In the genomic region with DNA sequence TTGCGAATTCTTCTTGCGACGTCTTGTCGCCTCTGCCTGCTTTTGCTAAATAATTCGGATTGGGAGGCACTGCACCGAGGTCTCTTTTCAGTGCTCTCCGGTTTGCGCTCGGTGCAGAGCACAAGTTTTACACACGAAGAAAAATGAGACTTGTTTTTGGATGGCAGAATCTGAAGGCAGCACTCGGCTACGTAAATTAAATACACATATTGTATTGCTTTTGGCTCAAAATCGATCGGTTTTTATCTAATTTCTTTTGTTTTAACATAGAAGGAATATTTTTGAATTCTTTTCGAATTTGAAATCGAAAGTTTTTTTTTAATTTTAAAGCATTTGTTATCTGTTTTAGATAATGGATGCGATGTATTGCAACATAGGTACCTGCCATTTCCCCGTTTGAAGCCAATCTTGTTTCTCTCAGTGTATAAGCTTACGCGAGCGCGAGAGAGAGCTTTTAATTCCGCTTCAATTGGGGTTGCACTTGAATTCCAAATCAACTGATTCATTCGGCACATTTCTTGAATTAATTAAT, we compare ENCODE assay signal across 1 fruit fly cellular context.
TF ChIP-seq lines count a peak whose summit lies in the region.

A gene (minus strand): TSS at position 51 of the 532 bp plus-strand sequence.

TF ChIP-seq in whole organism, embryonic, 481 proteins besides CTCF, POLR2A, EP300 and RAD21 (continued from another document and continues in another):
- TF ChIP-seq CG16863 (GFP tag; optimal IDR thresholded peaks at IDR 0.05; lab: Kevin White, UChicago) (peak; percentile 52), CG12391 (tag; optimal IDR thresholded peaks at IDR 0.05; lab: Kevin White, UChicago) (peak; percentile 46), CG3281 (GFP tag; optimal IDR thresholded peaks at IDR 0.05; lab: Kevin White, UChicago) (peak; percentile 75), Atf3 (GFP tag; optimal IDR thresholded peaks at IDR 0.05; lab: Kevin White, UChicago) (peak; percentile 2), kah (GFP tag; optimal IDR thresholded peaks at IDR 0.05; lab: Kevin White, UChicago) (no peak), Optix (GFP tag; IDR thresholded peaks at IDR 0.05; lab: Robert Waterston, UW) (no peak), CG1529 (GFP tag; optimal IDR thresholded peaks at IDR 0.05; lab: Kevin White, UChicago) (peak; percentile 35), CkIIα-i1 (GFP tag; IDR thresholded peaks at IDR 0.05; lab: Robert Waterston, UW) (no peak), ap (GFP tag; IDR thresholded peaks at IDR 0.05; lab: Robert Waterston, UW) (no peak), Antp (GFP tag; optimal IDR thresholded peaks at IDR 0.05; lab: Kevin White, UChicago) (no peak), gem (tag; optimal IDR thresholded peaks at IDR 0.05; lab: Kevin White, UChicago) (peak; percentile 74), dati (GFP tag; IDR thresholded peaks at IDR 0.05; lab: Robert Waterston, UW) (no peak), HmgD (GFP tag; optimal IDR thresholded peaks at IDR 0.05; lab: Kevin White, UChicago) (no peak), CG18764 (GFP tag; optimal IDR thresholded peaks at IDR 0.05; lab: Kevin White, UChicago) (peak; percentile 31), dysf (GFP tag; IDR thresholded peaks at IDR 0.05; lab: Robert Waterston, UW) (peak; percentile 73), stwl (tag; optimal IDR thresholded peaks at IDR 0.05; lab: Kevin White, UChicago) (no peak), cato (GFP tag; optimal IDR thresholded peaks at IDR 0.05; lab: Kevin White, UChicago; ENCODE audit: borderline replicate concordance) (peak; percentile 16), trem (tag; optimal IDR thresholded peaks at IDR 0.05; lab: Kevin White, UChicago) (no peak), ems (GFP tag; optimal IDR thresholded peaks at IDR 0.05; lab: Kevin White, UChicago) (peak; percentile 47), CG5245 (GFP tag; optimal IDR thresholded peaks at IDR 0.05; lab: Kevin White, UChicago) (peak; percentile 26), CG9797 (GFP tag; optimal IDR thresholded peaks at IDR 0.05; lab: Kevin White, UChicago) (no peak), CG6765 (GFP tag; optimal IDR thresholded peaks at IDR 0.05; lab: Kevin White, UChicago) (peak; percentile 33), Xbp1 (GFP tag; optimal IDR thresholded peaks at IDR 0.05; lab: Kevin White, UChicago) (peak; percentile 68), Myb (GFP tag; optimal IDR thresholded peaks at IDR 0.05; lab: Kevin White, UChicago) (peak; percentile 4), CG17186 (GFP tag; optimal IDR thresholded peaks at IDR 0.05; lab: Kevin White, UChicago) (no peak), dmrt11E (tag; optimal IDR thresholded peaks at IDR 0.05; lab: Kevin White, UChicago) (no peak), her (GFP tag; optimal IDR thresholded peaks at IDR 0.05; lab: Kevin White, UChicago) (no peak), CG6791 (GFP tag; IDR thresholded peaks at IDR 0.05; lab: Robert Waterston, UW; ENCODE audit: partially characterized antibody) (no peak), Dek (tag; optimal IDR thresholded peaks at IDR 0.05; lab: Kevin White, UChicago) (peak; percentile 26), Trl (optimal IDR thresholded peaks at IDR 0.05; lab: Kevin White, UChicago) (no peak), Trl (GFP tag; optimal IDR thresholded peaks at IDR 0.05; lab: Kevin White, UChicago) (peak; percentile 36), phol (tag; optimal IDR thresholded peaks at IDR 0.05; lab: Kevin White, UChicago) (peak; percentile 75), ham (GFP tag; IDR thresholded peaks at IDR 0.05; lab: Robert Waterston, UW) (no peak), CG4424 (GFP tag; optimal IDR thresholded peaks at IDR 0.05; lab: Kevin White, UChicago) (peak; percentile 64), CG6175 (GFP tag; IDR thresholded peaks at IDR 0.05; lab: Robert Waterston, UW) (no peak), Taf1 (GFP tag; IDR thresholded peaks at IDR 0.05; lab: Robert Waterston, UW) (no peak), usp (GFP tag; optimal IDR thresholded peaks at IDR 0.05; lab: Kevin White, UChicago) (no peak), Doc2 (GFP tag; IDR thresholded peaks at IDR 0.05; lab: Robert Waterston, UW) (no peak), ara (GFP tag; IDR thresholded peaks at IDR 0.05; lab: Robert Waterston, UW) (0 out of 2 replicates have a peak, but pooled peaks have one; percentile 22), Deaf1 (tag; optimal IDR thresholded peaks at IDR 0.05; lab: Kevin White, UChicago) (peak; percentile 42), CG11085 (GFP tag; IDR thresholded peaks at IDR 0.05; lab: Robert Waterston, UW) (no peak), CG17361 (GFP tag; IDR thresholded peaks at IDR 0.05; lab: Robert Waterston, UW) (peak; percentile 81), Hmx (GFP tag; optimal IDR thresholded peaks at IDR 0.05; lab: Kevin White, UChicago) (no peak), CG43689 (GFP tag; IDR thresholded peaks at IDR 0.05; lab: Robert Waterston, UW) (0 out of 2 replicates have a peak, but pooled peaks have one; percentile 24), CG2712 (tag; optimal IDR thresholded peaks at IDR 0.05; lab: Kevin White, UChicago) (peak; percentile 61), CG4854 (GFP tag; optimal IDR thresholded peaks at IDR 0.05; lab: Kevin White, UChicago) (peak; percentile 24), esg (GFP tag; conservative IDR thresholded peaks at IDR 0.05; lab: Robert Waterston, UW) (peak; percentile 58), en (GFP tag; optimal IDR thresholded peaks at IDR 0.05; lab: Kevin White, UChicago) (peak; percentile 33), GATAe (GFP tag; conservative IDR thresholded peaks at IDR 0.05; lab: Robert Waterston, UW) (no peak), CG31224 (GFP tag; IDR thresholded peaks at IDR 0.05; lab: Robert Waterston, UW) (0 out of 2 replicates have a peak, but pooled peaks have one; percentile 25), pum (GFP tag; optimal IDR thresholded peaks at IDR 0.05; lab: Kevin White, UChicago) (peak; percentile 27), Hmr (GFP tag; optimal IDR thresholded peaks at IDR 0.05; lab: Kevin White, UChicago) (no peak), CG16815 (GFP tag; optimal IDR thresholded peaks at IDR 0.05; lab: Kevin White, UChicago) (no peak), Drgx (GFP tag; IDR thresholded peaks at IDR 0.05; lab: Robert Waterston, UW) (peak; percentile 93), ATbp (GFP tag; optimal IDR thresholded peaks at IDR 0.05; lab: Kevin White, UChicago) (peak; percentile 14), gcm2 (GFP tag; optimal IDR thresholded peaks at IDR 0.05; lab: Kevin White, UChicago) (no peak), CG14050 (GFP tag; IDR thresholded peaks at IDR 0.05; lab: Robert Waterston, UW) (no peak), rib (GFP tag; IDR thresholded peaks at IDR 0.05; lab: Robert Waterston, UW) (no peak), Opbp (GFP tag; IDR thresholded peaks at IDR 0.05; lab: Robert Waterston, UW; ENCODE audit: partially characterized antibody) (no peak), Sry-β (GFP tag; optimal IDR thresholded peaks at IDR 0.05; lab: Kevin White, UChicago) (no peak), psq (GFP tag; optimal IDR thresholded peaks at IDR 0.05; lab: Kevin White, UChicago) (no peak), jing (GFP tag; optimal IDR thresholded peaks at IDR 0.05; lab: Kevin White, UChicago) (peak; percentile 20), sisA (GFP tag; IDR thresholded peaks at IDR 0.05; lab: Robert Waterston, UW) (peak; percentile 43; the same call in 1 of the 2 replicates), CG1603 (tag; optimal IDR thresholded peaks at IDR 0.05; lab: Kevin White, UChicago) (no peak), gt (GFP tag; IDR thresholded peaks at IDR 0.05; lab: Robert Waterston, UW) (no peak), pfk (GFP tag; optimal IDR thresholded peaks at IDR 0.05; lab: Kevin White, UChicago) (no peak), CG10274 (GFP tag; optimal IDR thresholded peaks at IDR 0.05; lab: Kevin White, UChicago) (peak; percentile 14), Lim3 (GFP tag; IDR thresholded peaks at IDR 0.05; lab: Robert Waterston, UW) (no peak), CG1647 (GFP tag; optimal IDR thresholded peaks at IDR 0.05; lab: Kevin White, UChicago) (peak; percentile 11), CG4282 (GFP tag; optimal IDR thresholded peaks at IDR 0.05; lab: Kevin White, UChicago) (no peak), toy (GFP tag; IDR thresholded peaks at IDR 0.05; lab: Robert Waterston, UW) (no peak), CG3163 (GFP tag; optimal IDR thresholded peaks at IDR 0.05; lab: Kevin White, UChicago) (peak; percentile 3), TFAM (GFP tag; optimal IDR thresholded peaks at IDR 0.05; lab: Kevin White, UChicago) (no peak), scrt (GFP tag; optimal IDR thresholded peaks at IDR 0.05; lab: Kevin White, UChicago) (peak; percentile 41), CG14014 (GFP tag; IDR thresholded peaks at IDR 0.05; lab: Robert Waterston, UW) (0 out of 2 replicates have a peak, but pooled peaks have one; percentile 25), CG8765 (GFP tag; IDR thresholded peaks at IDR 0.05; lab: Robert Waterston, UW) (no peak), CG15269 (tag; optimal IDR thresholded peaks at IDR 0.05; lab: Kevin White, UChicago) (peak; percentile 55), nerfin-1 (tag; optimal IDR thresholded peaks at IDR 0.05; lab: Kevin White, UChicago) (peak; percentile 41), tgo (GFP tag; IDR thresholded peaks at IDR 0.05; lab: Robert Waterston, UW) (peak; percentile 68), amos (GFP tag; IDR thresholded peaks at IDR 0.05; lab: Robert Waterston, UW; ENCODE audit: partially characterized antibody) (no peak), dmrt99B (tag; optimal IDR thresholded peaks at IDR 0.05; lab: Kevin White, UChicago) (peak; percentile 79), pb (GFP tag; optimal IDR thresholded peaks at IDR 0.05; lab: Kevin White, UChicago) (peak; percentile 33), CG7372 (GFP tag; IDR thresholded peaks at IDR 0.05; lab: Robert Waterston, UW) (no peak), CG11398 (GFP tag; optimal IDR thresholded peaks at IDR 0.05; lab: Kevin White, UChicago) (no peak), gfzf (GFP tag; optimal IDR thresholded peaks at IDR 0.05; lab: Kevin White, UChicago) (no peak), sens-2 (GFP tag; IDR thresholded peaks at IDR 0.05; lab: Robert Waterston, UW) (no peak), Aef1 (GFP tag; IDR thresholded peaks at IDR 0.05; lab: Robert Waterston, UW) (peak; percentile 47; the same call in 2 of the 3 replicates), HLH4C (GFP tag; IDR thresholded peaks at IDR 0.05; lab: Robert Waterston, UW; ENCODE audit: partially characterized antibody) (no peak), p53 (GFP tag; optimal IDR thresholded peaks at IDR 0.05; lab: Kevin White, UChicago) (no peak), CG9609 (GFP tag; optimal IDR thresholded peaks at IDR 0.05; lab: Kevin White, UChicago) (peak; percentile 0), CG10209 (GFP tag; optimal IDR thresholded peaks at IDR 0.05; lab: Kevin White, UChicago) (peak; percentile 53), CG7786 (GFP tag; optimal IDR thresholded peaks at IDR 0.05; lab: Kevin White, UChicago) (no peak), dan (GFP tag; IDR thresholded peaks at IDR 0.05; lab: Robert Waterston, UW) (no peak), chn (GFP tag; optimal IDR thresholded peaks at IDR 0.05; lab: Kevin White, UChicago) (peak; percentile 44), CG16813 (GFP tag; IDR thresholded peaks at IDR 0.05; lab: Robert Waterston, UW; ENCODE audit: partially characterized antibody) (no peak), z (GFP tag; IDR thresholded peaks at IDR 0.05; lab: Robert Waterston, UW) (no peak), CG2875 (GFP tag; optimal IDR thresholded peaks at IDR 0.05; lab: Kevin White, UChicago) (peak; percentile 35), Lhr (GFP tag; optimal IDR thresholded peaks at IDR 0.05; lab: Kevin White, UChicago) (no peak), odd (GFP tag; optimal IDR thresholded peaks at IDR 0.05; lab: Kevin White, UChicago) (no peak), Oli (tag; optimal IDR thresholded peaks at IDR 0.05; lab: Kevin White, UChicago) (peak; percentile 69), CG4328 (GFP tag; optimal IDR thresholded peaks at IDR 0.05; lab: Kevin White, UChicago) (peak; percentile 14), CG9876 (GFP tag; optimal IDR thresholded peaks at IDR 0.05; lab: Kevin White, UChicago) (no peak), CG30403 (GFP tag; optimal IDR thresholded peaks at IDR 0.05; lab: Kevin White, UChicago) (peak; percentile 65), CG31388 (GFP tag; optimal IDR thresholded peaks at IDR 0.05; lab: Kevin White, UChicago) (no peak), CG15479 (GFP tag; optimal IDR thresholded peaks at IDR 0.05; lab: Kevin White, UChicago) (no peak), CG10462 (GFP tag; optimal IDR thresholded peaks at IDR 0.05; lab: Kevin White, UChicago) (no peak), insv (GFP tag; optimal IDR thresholded peaks at IDR 0.05; lab: Kevin White, UChicago) (no peak), h (optimal IDR thresholded peaks at IDR 0.05; lab: Kevin White, UChicago) (no peak), CG15011 (GFP tag; optimal IDR thresholded peaks at IDR 0.05; lab: Kevin White, UChicago) (no peak), Nf-YB (GFP tag; optimal IDR thresholded peaks at IDR 0.05; lab: Kevin White, UChicago) (peak; percentile 11), az2 (GFP tag; optimal IDR thresholded peaks at IDR 0.05; lab: Kevin White, UChicago) (peak; percentile 59), oc (tag; optimal IDR thresholded peaks at IDR 0.05; lab: Kevin White, UChicago) (peak; percentile 22), CG10565 (GFP tag; optimal IDR thresholded peaks at IDR 0.05; lab: Kevin White, UChicago) (no peak), chm (GFP tag; IDR thresholded peaks at IDR 0.05; lab: Robert Waterston, UW) (no peak), CG30020 (tag; optimal IDR thresholded peaks at IDR 0.05; lab: Kevin White, UChicago) (no peak), dimm (GFP tag; IDR thresholded peaks at IDR 0.05; lab: Robert Waterston, UW) (no peak), Dp (GFP tag; optimal IDR thresholded peaks at IDR 0.05; lab: Kevin White, UChicago) (no peak), cg (GFP tag; optimal IDR thresholded peaks at IDR 0.05; lab: Kevin White, UChicago) (no peak), CG6254 (GFP tag; optimal IDR thresholded peaks at IDR 0.05; lab: Kevin White, UChicago) (peak; percentile 32), Ssrp (tag; optimal IDR thresholded peaks at IDR 0.05; lab: Kevin White, UChicago) (peak; percentile 31), croc (GFP tag; conservative IDR thresholded peaks at IDR 0.05; lab: Robert Waterston, UW) (peak; percentile 26; the same call in 1 of the 3 replicates), eve (GFP tag; optimal IDR thresholded peaks at IDR 0.05; lab: Kevin White, UChicago) (no peak), Meics (GFP tag; optimal IDR thresholded peaks at IDR 0.05; lab: Kevin White, UChicago) (peak; percentile 77), H2.0 (GFP tag; IDR thresholded peaks at IDR 0.05; lab: Robert Waterston, UW) (no peak), sob (GFP tag; IDR thresholded peaks at IDR 0.05; lab: Robert Waterston, UW) (peak; percentile 56; the same call in 1 of the 2 replicates), Dad (GFP tag; optimal IDR thresholded peaks at IDR 0.05; lab: Kevin White, UChicago) (peak; percentile 12), Nf-YA (GFP tag; IDR thresholded peaks at IDR 0.05; lab: Robert Waterston, UW) (no peak), fru (optimal IDR thresholded peaks at IDR 0.05; lab: Kevin White, UChicago) (no peak)
